Worm (Caenorhabditis elegans) whole organism, L1 larva: ENCODE results near the gene clec-157.

Experiments
- C04F5.9 ChIP-seq: sonication (generic microtip); optimal IDR thresholded peaks from 2 replicates; lab custom pipeline; 2016; ENCODE audit warnings: missing genetic modification characterization, missing compliant biosample characterization
- C16A3.4 ChIP-seq: fragments of 150-350 bp; optimal IDR thresholded peaks from 2 replicates; lab custom pipeline; 2014; ENCODE audit warnings: missing biosample characterization, missing genetic modification characterization
- C34B4.2 ChIP-seq: sonication (generic microtip); optimal IDR thresholded peaks from 2 replicates; lab custom pipeline; 2017; ENCODE audit warnings: mild to moderate bottlenecking, missing genetic modification characterization, missing compliant biosample characterization
- F16B12.6 ChIP-seq: fragments of 150-350 bp; optimal IDR thresholded peaks from 2 replicates; lab custom pipeline; 2014; ENCODE audit warnings: missing biosample characterization, missing genetic modification characterization
- Y116A8C.19 ChIP-seq: sonication (generic microtip); optimal IDR thresholded peaks from 2 replicates; lab custom pipeline; 2016; ENCODE audit warnings: missing compliant biosample characterization, missing genetic modification characterization, borderline replicate concordance
- alr-1 ChIP-seq: fragments of 200-800 bp; sonication (Bioruptor generic); optimal IDR thresholded peaks from 2 replicates; lab custom pipeline; 2018; ENCODE audit warnings: borderline replicate concordance, mild to moderate bottlenecking, missing genetic modification characterization, missing compliant biosample characterization
- ama-1 ChIP-seq: fragments of 150-350 bp; optimal IDR thresholded peaks from 2 replicates; lab custom pipeline; 2014
- blmp-1 ChIP-seq: fragments of 150-350 bp; optimal IDR thresholded peaks from 2 replicates; lab custom pipeline; 2014; ENCODE audit warnings: missing biosample characterization, missing genetic modification characterization
- ceh-82 ChIP-seq, 3 experiments: fragments of 150-350 bp in 1 of 3; sonication (generic microtip) in 2 of 3; optimal IDR thresholded peaks; 2 replicates each; lab custom pipeline; 2014 to 2017; ENCODE audit warnings: missing biosample characterization in 3 of 3, missing genetic modification characterization in 3 of 3
- dpl-1 ChIP-seq, 3 experiments: fragments of 150-350 bp in 2 of 3; sonication (generic microtip) in 1 of 3; optimal IDR thresholded peaks; 2 replicates each; lab custom pipeline; 2014 to 2017; ENCODE audit warnings: missing biosample characterization in 3 of 3, missing genetic modification characterization in 3 of 3, missing genetic modification reagents in 3 of 3
- dsc-1 ChIP-seq: sonication (generic microtip); optimal IDR thresholded peaks from 2 replicates; lab custom pipeline; 2016; ENCODE audit warnings: mild to moderate bottlenecking, missing genetic modification characterization, missing compliant biosample characterization
- efl-1 ChIP-seq, 4 experiments: fragments of 150-350 bp; optimal IDR thresholded peaks in 3 of 4; peaks in 1 of 4; 1 replicate in 1 of 4; 2 replicates in 3 of 4; lab custom pipeline; 2014; ENCODE audit warnings: missing biosample characterization in 2 of 4, missing genetic modification characterization in 2 of 4, missing genetic modification reagents in 2 of 4
- efl-3 ChIP-seq: fragments of 200-800 bp; sonication (Bioruptor generic); optimal IDR thresholded peaks from 2 replicates; lab custom pipeline; 2018; ENCODE audit warnings: mild to moderate bottlenecking, missing genetic modification characterization, missing compliant biosample characterization
- egl-27 ChIP-seq, 2 experiments: fragments of 150-350 bp in 1 of 2; sonication (generic microtip); optimal IDR thresholded peaks; 3 replicates each; lab custom pipeline; 2017 to 2018; ENCODE audit warnings: missing biosample characterization in 2 of 2, missing genetic modification characterization in 2 of 2, missing genetic modification reagents in 2 of 2
- elt-2 ChIP-seq: sonication (generic microtip); optimal IDR thresholded peaks from 2 replicates; lab custom pipeline; 2016; ENCODE audit warnings: missing genetic modification characterization, mild to moderate bottlenecking, inconsistent platforms, missing compliant biosample characterization, missing genetic modification reagents
- ets-5 ChIP-seq: fragments of 200-800 bp; sonication (Bioruptor generic); IDR thresholded peaks from 2 replicates; pipeline ENCODE4 v1.3.6; 2022; ENCODE audit warnings: missing genetic modification characterization, missing compliant biosample characterization
- fkh-10 ChIP-seq: sonication (generic microtip); optimal IDR thresholded peaks from 2 replicates; lab custom pipeline; 2017; ENCODE audit warnings: missing biosample characterization, missing genetic modification reagents, missing genetic modification characterization
- fkh-4 ChIP-seq: sonication (generic microtip); optimal IDR thresholded peaks from 2 replicates; lab custom pipeline; 2016; ENCODE audit warnings: missing compliant biosample characterization, missing genetic modification characterization, borderline replicate concordance
- fos-1 ChIP-seq: fragments of 150-350 bp; optimal IDR thresholded peaks from 2 replicates; lab custom pipeline; 2014; ENCODE audit warnings: missing biosample characterization, missing genetic modification characterization
- hlh-4 ChIP-seq: sonication (generic microtip); optimal IDR thresholded peaks from 2 replicates; lab custom pipeline; 2016; ENCODE audit warnings: mild to moderate bottlenecking, missing genetic modification characterization, missing compliant biosample characterization
- hpl-2 ChIP-seq: fragments of 150-350 bp; optimal IDR thresholded peaks from 2 replicates; lab custom pipeline; 2014; ENCODE audit warnings: missing biosample characterization, missing genetic modification reagents, missing genetic modification characterization
- isw-1 ChIP-seq: fragments of 200-800 bp; sonication (Bioruptor generic); IDR thresholded peaks from 2 replicates; pipeline ENCODE4 v1.3.6; 2022; ENCODE audit warnings: missing genetic modification characterization, missing compliant biosample characterization
- jun-1 ChIP-seq: fragments of 150-350 bp; optimal IDR thresholded peaks from 2 replicates; lab custom pipeline; 2014; ENCODE audit warnings: missing biosample characterization, missing genetic modification reagents, missing genetic modification characterization
- lin-13 ChIP-seq: fragments of 150-350 bp; optimal IDR thresholded peaks from 2 replicates; lab custom pipeline; 2014; ENCODE audit warnings: missing biosample characterization, missing genetic modification reagents, missing genetic modification characterization
- lin-14 ChIP-seq: fragments of 200-800 bp; sonication (Bioruptor generic); optimal IDR thresholded peaks from 2 replicates; lab custom pipeline; 2018; ENCODE audit warnings: mild to moderate bottlenecking, missing genetic modification characterization, moderate library complexity, missing compliant biosample characterization
- lir-3 ChIP-seq: sonication (generic microtip); optimal IDR thresholded peaks from 2 replicates; lab custom pipeline; 2016; ENCODE audit warnings: mild to moderate bottlenecking, missing genetic modification characterization, moderate library complexity, missing compliant biosample characterization; ENCODE audit not compliant: poor library complexity
- mab-9 ChIP-seq: fragments of 200-800 bp; sonication (Bioruptor generic); IDR thresholded peaks from 2 replicates; pipeline ENCODE4 v1.3.6; 2022; ENCODE audit warnings: missing genetic modification reagents, missing genetic modification characterization, missing compliant biosample characterization
- mep-1 ChIP-seq: fragments of 150-350 bp; optimal IDR thresholded peaks from 2 replicates; lab custom pipeline; 2014; ENCODE audit warnings: missing biosample characterization, missing genetic modification characterization
- nhr-11 ChIP-seq: fragments of 150-350 bp; optimal IDR thresholded peaks from 2 replicates; lab custom pipeline; 2014; ENCODE audit warnings: missing biosample characterization, missing genetic modification characterization
- nhr-12 ChIP-seq: sonication (generic microtip); optimal IDR thresholded peaks from 2 replicates; lab custom pipeline; 2017; ENCODE audit warnings: missing biosample characterization, missing genetic modification characterization
- nhr-20 ChIP-seq: sonication (generic microtip); optimal IDR thresholded peaks from 2 replicates; lab custom pipeline; 2016; ENCODE audit warnings: mild to moderate bottlenecking, missing genetic modification characterization, missing compliant biosample characterization
- nhr-28 ChIP-seq: fragments of 150-350 bp; optimal IDR thresholded peaks from 2 replicates; lab custom pipeline; 2014; ENCODE audit warnings: missing biosample characterization, missing genetic modification characterization
- nhr-47 ChIP-seq: sonication (generic microtip); optimal IDR thresholded peaks from 2 replicates; lab custom pipeline; 2016; ENCODE audit warnings: mild to moderate bottlenecking, missing genetic modification characterization, moderate library complexity, missing compliant biosample characterization
- nhr-85 ChIP-seq: sonication (generic microtip); peaks from one replicate; lab custom pipeline; 2016; ENCODE audit warnings: missing genetic modification characterization, inconsistent platforms, missing compliant biosample characterization
- nhr-90 ChIP-seq: sonication (generic microtip); optimal IDR thresholded peaks from 2 replicates; lab custom pipeline; 2016; ENCODE audit warnings: mild to moderate bottlenecking, missing genetic modification characterization, missing compliant biosample characterization; ENCODE audit not compliant: poor library complexity
- pag-3 ChIP-seq: sonication (generic microtip); optimal IDR thresholded peaks from 2 replicates; lab custom pipeline; 2017; ENCODE audit warnings: missing genetic modification characterization, mild to moderate bottlenecking, missing compliant biosample characterization, antibody characterized with exemption, borderline replicate concordance; ENCODE audit not compliant: insufficient read depth
- pax-3 ChIP-seq: fragments of 200-800 bp; sonication (Bioruptor generic); optimal IDR thresholded peaks from 2 replicates; lab custom pipeline; 2018; ENCODE audit warnings: mild to moderate bottlenecking, missing genetic modification characterization, moderate library complexity, missing compliant biosample characterization
- pqm-1 ChIP-seq: sonication (generic microtip); optimal IDR thresholded peaks from 3 replicates; lab custom pipeline; 2017; ENCODE audit warnings: missing biosample characterization, missing genetic modification characterization
- snu-23 ChIP-seq: sonication (generic microtip); optimal IDR thresholded peaks from 2 replicates; lab custom pipeline; 2016; ENCODE audit warnings: missing genetic modification characterization, missing compliant biosample characterization
- sox-4 ChIP-seq: sonication (generic microtip); optimal IDR thresholded peaks from 2 replicates; lab custom pipeline; 2016; ENCODE audit warnings: missing genetic modification characterization, missing compliant biosample characterization
- swsn-7 ChIP-seq: sonication (generic microtip); optimal IDR thresholded peaks from 2 replicates; lab custom pipeline; 2016; ENCODE audit warnings: missing genetic modification characterization, missing compliant biosample characterization
- tlp-1 ChIP-seq: fragments of 150-350 bp; optimal IDR thresholded peaks from 2 replicates; lab custom pipeline; 2014; ENCODE audit warnings: missing biosample characterization, missing genetic modification characterization
- unc-62 ChIP-seq: fragments of 150-350 bp; optimal IDR thresholded peaks from 2 replicates; lab custom pipeline; 2014; ENCODE audit warnings: missing biosample characterization, missing genetic modification reagents, missing genetic modification characterization
- unc-86 ChIP-seq: sonication (generic microtip); optimal IDR thresholded peaks from 2 replicates; lab custom pipeline; 2016; ENCODE audit warnings: missing genetic modification characterization, missing compliant biosample characterization
- unc-98 ChIP-seq: fragments of 200-800 bp; sonication (Bioruptor generic); IDR thresholded peaks from 2 replicates; pipeline ENCODE4 v1.3.6; 2022; ENCODE audit warnings: missing genetic modification characterization, missing compliant biosample characterization
- vab-15 ChIP-seq: sonication (generic microtip); optimal IDR thresholded peaks from 2 replicates; lab custom pipeline; 2017; ENCODE audit warnings: missing genotype, mild to moderate bottlenecking, missing genetic modification characterization, missing compliant biosample characterization
- xbp-1 ChIP-seq: sonication (generic microtip); optimal IDR thresholded peaks from 2 replicates; lab custom pipeline; 2016; ENCODE audit warnings: missing genetic modification characterization, missing compliant biosample characterization
- zag-1 ChIP-seq: fragments of 150-350 bp; optimal IDR thresholded peaks from 2 replicates; lab custom pipeline; 2014; ENCODE audit warnings: missing biosample characterization, missing genetic modification characterization

The clec-157 gene

ce11 chrIII:4881955-4882354, 37.7 kb upstream of the clec-157 start:
- peak; percentile 55 for TF ChIP-seq elt-2
- no peak for TF ChIP-seq unc-86
- TF ChIP-seq efl-1 (optimal IDR thresholded peaks at IDR 0.05; lab: Kevin White, UChicago) = no peak
- TF ChIP-seq efl-1 (GFP tag; optimal IDR thresholded peaks at IDR 0.05 in 1 of 2; lab: Kevin White, UChicago) = peak in 1 of 2 experiments; percentile 70
- TF ChIP-seq Y116A8C.19 (tag; lab: Kevin White, UChicago) = no peak
- TF ChIP-seq nhr-11 = no peak
- TF ChIP-seq, all 84 proteins: peak for 2

- TF ChIP-seq hlh-4 (tag; lab: Kevin White, UChicago) (no peak), efl-1 (optimal IDR thresholded peaks at IDR 0.05; lab: Kevin White, UChicago) (no peak), efl-1 (GFP tag; optimal IDR thresholded peaks at IDR 0.05 in 1 of 2; lab: Kevin White, UChicago) (peak in 1 of 2 experiments; percentile 74)
Observed at ce11 chrIII:4879445-4879844, 35.2 kb upstream of the clec-157 start, which contains the start of gene C35D10.1. TSS of gene C35D10.1 (plus strand) at chrIII:4879745.

DNA sequence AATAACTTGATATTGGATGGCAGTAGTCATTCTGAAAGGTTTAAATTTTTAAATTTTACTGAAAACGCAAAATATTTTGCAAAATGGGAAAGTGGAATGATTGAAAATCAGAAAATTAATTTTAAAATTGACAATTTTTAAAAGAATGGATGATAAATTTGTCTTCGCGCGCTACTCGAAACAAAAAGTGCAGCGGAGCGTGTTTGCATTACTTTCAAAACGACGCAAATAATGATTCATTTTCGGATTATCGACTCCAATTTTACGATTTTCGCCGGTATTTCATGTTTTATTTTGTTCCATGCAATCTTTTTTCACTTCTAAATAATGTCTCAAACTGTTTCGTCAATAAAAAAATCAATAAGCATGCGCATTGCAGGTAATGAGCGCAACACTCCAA, 34.1 kb upstream of the clec-157 start, which contains the start of the genes tost-1 and arx-6:
tost-1 (minus strand) TSS at position 31 of the 400 bp plus-strand sequence.
arx-6 (plus strand) TSS at position 378 of the 400 bp plus-strand sequence.
- TF ChIP-seq C04F5.9 = peak; percentile 5
- TF ChIP-seq ceh-82 (tag; optimal IDR thresholded peaks at IDR 0.05; lab: Kevin White, UChicago) = peak in 2 of 3 experiments; percentile 2 to 30
- TF ChIP-seq hlh-4 (tag; lab: Kevin White, UChicago) = no peak
- no peak for TF ChIP-seq ama-1
- peak; percentile 46 for TF ChIP-seq blmp-1
- TF ChIP-seq fos-1 = peak; percentile 38
- no peak for TF ChIP-seq jun-1
- TF ChIP-seq xbp-1 = peak; percentile 36
- peak; percentile 84 to 92 (median 89) for TF ChIP-seq dpl-1 (GFP tag; optimal IDR thresholded peaks at IDR 0.05; lab: Kevin White, UChicago)
- TF ChIP-seq pqm-1 = no peak
- no peak for TF ChIP-seq hpl-2 (GFP tag; lab: Kevin White, UChicago)
- TF ChIP-seq unc-86 = no peak
- no peak for TF ChIP-seq nhr-85
- TF ChIP-seq unc-98 (GFP tag; lab: Robert Waterston, UW) = no peak
- TF ChIP-seq unc-62 = no peak
- TF ChIP-seq efl-3 (GFP tag; lab: Kevin White, UChicago) = no peak
- TF ChIP-seq pag-3 = no peak
- no peak for TF ChIP-seq tlp-1
- peak; percentile 48 for TF ChIP-seq nhr-47 (tag; lab: Kevin White, UChicago)
- TF ChIP-seq vab-15 (tag; lab: Kevin White, UChicago) = no peak
- peak; percentile 4 for TF ChIP-seq F16B12.6 (tag; lab: Kevin White, UChicago)
- no peak for TF ChIP-seq lin-13 (GFP tag; lab: Kevin White, UChicago)
- TF ChIP-seq isw-1 = no peak
- TF ChIP-seq pax-3 (tag; lab: Kevin White, UChicago) = no peak
- TF ChIP-seq lir-3 (tag; lab: Kevin White, UChicago) = no peak
- TF ChIP-seq dsc-1 (tag; lab: Kevin White, UChicago) = no peak
- peak; percentile 36 for TF ChIP-seq nhr-20 (tag; lab: Kevin White, UChicago)
- no peak for TF ChIP-seq zag-1 (tag; lab: Kevin White, UChicago)
- no peak for TF ChIP-seq fkh-4 (tag; lab: Kevin White, UChicago)
- TF ChIP-seq swsn-7 = peak; percentile 23
- no peak for TF ChIP-seq nhr-12 (tag; lab: Kevin White, UChicago)
- no peak for TF ChIP-seq ets-5 (GFP tag; lab: Robert Waterston, UW)
- no peak for TF ChIP-seq elt-2
- no peak for TF ChIP-seq sox-4 (tag; lab: Kevin White, UChicago)
- TF ChIP-seq lin-14 (GFP tag; lab: Kevin White, UChicago) = peak; percentile 18
- peak; percentile 57 for TF ChIP-seq C16A3.4 (tag; lab: Kevin White, UChicago)
- TF ChIP-seq nhr-28 = no peak
- TF ChIP-seq nhr-90 (tag; lab: Kevin White, UChicago) = no peak
- TF ChIP-seq C34B4.2 (tag; lab: Kevin White, UChicago) = no peak
- TF ChIP-seq mep-1 (tag; lab: Kevin White, UChicago) = peak; percentile 39
- no peak for TF ChIP-seq fkh-10 (GFP tag; lab: Kevin White, UChicago)
- TF ChIP-seq egl-27 (tag; optimal IDR thresholded peaks at IDR 0.05; lab: Kevin White, UChicago) = no peak
- TF ChIP-seq alr-1 = no peak
- peak; percentile 62 for TF ChIP-seq snu-23
- no peak for TF ChIP-seq mab-9 (GFP tag; lab: Robert Waterston, UW)
- no peak for TF ChIP-seq nhr-11
